Worm (Caenorhabditis elegans): ENCODE measurements around the gene frk-1.

The frk-1 gene

DNA sequence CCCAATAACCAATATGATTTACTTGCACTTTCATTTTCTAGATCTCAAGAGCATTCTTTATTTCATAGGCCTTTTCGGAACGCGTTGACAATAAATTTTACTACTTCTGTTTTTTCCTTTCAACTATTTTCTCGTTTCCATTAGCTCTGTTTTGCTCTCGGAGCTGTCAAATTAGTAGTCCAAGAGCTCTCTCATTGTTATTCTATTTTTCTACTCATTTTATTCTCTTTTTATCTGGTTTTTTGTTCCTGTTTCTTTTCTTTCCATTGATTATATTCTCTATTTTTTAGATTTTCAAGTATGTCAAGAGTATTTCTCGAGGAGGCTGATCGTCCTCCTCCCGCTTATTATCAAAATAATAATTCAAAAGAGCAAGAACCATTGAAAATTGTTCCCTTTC, 4.1 kb downstream of the frk-1 start, which contains the start of gene T04B2.3:
Gene T04B2.3 (plus strand): TSS at position 301 of the 400 bp plus-strand sequence.
- TF ChIP-seq eyg-1 (tag; optimal IDR thresholded peaks at IDR 0.05) (no peak), tbx-2 (tag; optimal IDR thresholded peaks at IDR 0.05) (no peak), unc-3 (GFP tag; conservative IDR thresholded peaks at IDR 0.05) (no peak), unc-3 (tag; optimal IDR thresholded peaks at IDR 0.05) (no peak), elt-4 (tag; optimal IDR thresholded peaks at IDR 0.05) (no peak), K02D7.2 (tag; optimal IDR thresholded peaks at IDR 0.05) (no peak), elt-2 (tag; optimal IDR thresholded peaks at IDR 0.05) (no peak), hlh-13 (GFP tag; optimal IDR thresholded peaks at IDR 0.05) (no peak), ref-2 (tag; optimal IDR thresholded peaks at IDR 0.05) (no peak), fax-1 (tag; optimal IDR thresholded peaks at IDR 0.05) (no peak)

DNA sequence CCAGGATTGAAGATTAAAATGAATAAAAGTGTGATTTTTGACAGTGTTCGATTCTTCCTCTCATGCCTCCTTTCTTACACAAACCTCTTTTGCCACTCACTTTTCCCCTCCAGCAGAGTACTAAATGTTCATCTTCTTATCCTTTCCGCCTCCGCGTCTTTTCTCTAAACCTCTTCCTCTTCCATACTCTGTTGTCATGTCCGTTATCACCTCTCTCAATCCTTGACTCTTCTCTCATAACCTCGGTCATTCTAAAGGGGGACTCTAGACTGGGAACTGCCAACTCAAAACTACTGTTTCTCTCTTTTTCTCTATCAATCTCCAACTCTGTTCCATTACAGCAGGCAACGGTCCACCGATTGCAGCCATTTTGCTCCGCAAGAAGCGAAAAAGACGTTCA, 5.3 kb downstream of the frk-1 start:
- TF ChIP-seq fkh-10 (GFP tag; optimal IDR thresholded peaks at IDR 0.05) (no peak), rnt-1 (tag; optimal IDR thresholded peaks at IDR 0.05) (no peak), ceh-24 (tag; optimal IDR thresholded peaks at IDR 0.05) (no peak), K09A11.1 (tag; optimal IDR thresholded peaks at IDR 0.05; ENCODE audit: insufficient read depth) (no peak), che-1 (tag; optimal IDR thresholded peaks at IDR 0.05) (no peak), F13H6.1 (tag; optimal IDR thresholded peaks at IDR 0.05) (no peak), eyg-1 (tag; optimal IDR thresholded peaks at IDR 0.05) (no peak), hlh-8 (tag; optimal IDR thresholded peaks at IDR 0.05) (no peak), elt-4 (tag; optimal IDR thresholded peaks at IDR 0.05) (no peak), K02D7.2 (tag; optimal IDR thresholded peaks at IDR 0.05) (no peak), lim-6 (tag; optimal IDR thresholded peaks at IDR 0.05) (no peak), nhr-232 (tag; optimal IDR thresholded peaks at IDR 0.05) (no peak)

- TF ChIP-seq nhr-232 (tag; optimal IDR thresholded peaks at IDR 0.05) (no peak), pag-3 (tag; optimal IDR thresholded peaks at IDR 0.05; ENCODE audit: borderline replicate concordance) (no peak), elt-2 (tag; optimal IDR thresholded peaks at IDR 0.05) (no peak)
Measured at ce11 chrIV:10051088-10051487, 8.1 kb downstream of the frk-1 start, which contains the start of gene T04B2.8. Gene T04B2.8 (minus strand): TSS chrIV:10051188.

- TF ChIP-seq ztf-16 (tag; optimal IDR thresholded peaks at IDR 0.05), result no peak
- no peak for TF ChIP-seq pax-1 (tag; optimal IDR thresholded peaks at IDR 0.05)
- no peak for TF ChIP-seq ttx-3 (tag; optimal IDR thresholded peaks at IDR 0.05)
- no peak for TF ChIP-seq hlh-6 (tag; optimal IDR thresholded peaks at IDR 0.05)
- no peak for TF ChIP-seq zip-5 (tag; optimal IDR thresholded peaks at IDR 0.05)
- TF ChIP-seq Y22D7AL.16 (tag; optimal IDR thresholded peaks at IDR 0.05), result no peak
- TF ChIP-seq ceh-14 (tag; optimal IDR thresholded peaks at IDR 0.05), result no peak
Measured at ce11 chrIV:10053550-10053949, 10.6 kb downstream of the frk-1 start, which contains the start of gene srv-12. Gene srv-12 (minus strand): TSS chrIV:10053650.

DNA sequence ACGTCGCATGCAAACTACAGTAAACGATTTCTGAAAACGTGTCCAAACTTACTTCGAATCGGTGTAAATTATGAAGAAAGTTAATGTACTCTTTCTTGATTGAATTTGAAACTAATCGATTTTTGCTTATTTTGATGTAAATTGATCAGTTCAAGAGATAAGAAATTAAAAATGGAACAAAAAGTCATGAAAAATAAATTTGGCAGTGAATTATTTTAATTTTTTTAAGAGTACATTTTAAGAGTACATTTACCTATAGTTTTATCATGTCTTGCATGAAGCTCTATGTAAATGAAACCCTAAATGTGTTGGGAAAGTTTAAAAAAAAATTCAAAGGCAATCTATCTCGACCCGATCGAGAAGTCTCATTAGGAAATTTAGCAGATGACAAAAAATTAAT, 13.2 kb downstream of the frk-1 start, which contains the start of gene T04B2.7:
Gene T04B2.7 (minus strand): TSS at position 101 of the 400 bp plus-strand sequence.
- TF ChIP-seq nhr-232 (tag; optimal IDR thresholded peaks at IDR 0.05) (no peak), mec-3 (tag; optimal IDR thresholded peaks at IDR 0.05; ENCODE audit: borderline replicate concordance) (no peak), unc-55 (GFP tag; optimal IDR thresholded peaks at IDR 0.05) (no peak), hlh-6 (tag; optimal IDR thresholded peaks at IDR 0.05) (no peak), fax-1 (tag; optimal IDR thresholded peaks at IDR 0.05) (no peak), dve-1 (tag; optimal IDR thresholded peaks at IDR 0.05) (no peak)

DNA sequence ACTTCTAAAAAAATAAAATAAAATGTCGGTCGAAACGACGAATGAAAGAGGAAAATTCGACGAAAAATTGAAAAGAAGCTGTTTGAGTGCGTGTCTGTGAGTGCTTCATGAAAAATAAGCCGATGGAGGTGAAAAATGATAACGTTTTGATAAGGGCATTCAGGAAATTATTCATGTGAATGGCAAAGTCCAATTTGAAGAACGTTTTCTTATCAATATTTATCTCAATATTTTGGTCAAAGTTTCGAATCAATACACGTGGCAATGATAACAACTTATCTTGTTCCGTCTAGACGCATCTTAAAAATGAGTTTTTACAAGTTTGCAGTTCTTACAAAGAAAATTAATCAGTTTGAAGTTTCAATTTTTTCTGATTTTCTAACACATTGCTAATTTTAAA, 16.2 kb downstream of the frk-1 start:
- no peak for TF ChIP-seq ceh-45 (GFP tag; IDR thresholded peaks at IDR 0.05)
- TF ChIP-seq unc-55 (GFP tag; optimal IDR thresholded peaks at IDR 0.05), result no peak
- TF ChIP-seq elt-2 (tag; optimal IDR thresholded peaks at IDR 0.05), result peak; percentile 91
- TF ChIP-seq hlh-13 (GFP tag; optimal IDR thresholded peaks at IDR 0.05), result no peak

All from whole organism, late embryonic.